Worm (Caenorhabditis elegans) whole organism, early embryonic: ENCODE results near the gene dnj-18.

ENCODE experiments used
- B0310.2 ChIP-seq: sonication (generic microtip); optimal IDR thresholded peaks from 2 replicates; lab custom pipeline; 2016; ENCODE audit warnings: mild to moderate bottlenecking, missing genetic modification characterization, missing compliant biosample characterization
- F13C5.2 ChIP-seq: sonication (generic microtip); optimal IDR thresholded peaks from 2 replicates; lab custom pipeline; 2017; ENCODE audit warnings: mild to moderate bottlenecking, missing genetic modification characterization, inconsistent platforms, missing compliant biosample characterization
- aly-1 ChIP-seq: sonication (generic microtip); optimal IDR thresholded peaks from 2 replicates; lab custom pipeline; 2016; ENCODE audit warnings: missing genetic modification characterization, missing compliant biosample characterization
- ama-1 ChIP-seq: fragments of 150-350 bp; optimal IDR thresholded peaks from 2 replicates; lab custom pipeline; 2014
- ceh-13 ChIP-seq: fragments of 200-800 bp; sonication (Bioruptor generic); optimal IDR thresholded peaks from 2 replicates; lab custom pipeline; 2018; ENCODE audit warnings: mild to moderate bottlenecking, missing genetic modification characterization, missing compliant biosample characterization
- ceh-36 ChIP-seq: sonication (generic microtip); optimal IDR thresholded peaks from 2 replicates; lab custom pipeline; 2016; ENCODE audit warnings: missing genetic modification characterization, inconsistent platforms, missing compliant biosample characterization
- ets-7 ChIP-seq: sonication (generic microtip); optimal IDR thresholded peaks from 2 replicates; lab custom pipeline; 2016; ENCODE audit warnings: missing genotype, missing genetic modification characterization, missing compliant biosample characterization
- flt-1 ChIP-seq: fragments of 200-800 bp; sonication (Bioruptor generic); IDR thresholded peaks from 2 replicates; pipeline ENCODE4 v1.3.6; 2022; ENCODE audit warnings: missing genetic modification characterization, missing compliant biosample characterization
- hmbx-1 ChIP-seq: sonication (generic microtip); optimal IDR thresholded peaks from 2 replicates; lab custom pipeline; 2016; ENCODE audit warnings: mild to moderate bottlenecking, missing genetic modification characterization, missing compliant biosample characterization
- hmg-4 ChIP-seq: fragments of 200-800 bp; sonication (Bioruptor generic); optimal IDR thresholded peaks from 2 replicates; lab custom pipeline; 2018; ENCODE audit warnings: mild to moderate bottlenecking, missing genetic modification characterization, missing compliant biosample characterization
- hnd-1 ChIP-seq: sonication (generic microtip); optimal IDR thresholded peaks from 2 replicates; lab custom pipeline; 2016; ENCODE audit warnings: missing genetic modification characterization, missing compliant biosample characterization
- pes-1 ChIP-seq: fragments of 200-800 bp; sonication (Bioruptor generic); IDR thresholded peaks from 2 replicates; pipeline ENCODE4 v1.3.6; 2022; ENCODE audit warnings: missing genetic modification reagents, missing genetic modification characterization, missing compliant biosample characterization
- scrt-1 ChIP-seq: fragments of 200-800 bp; sonication (Bioruptor generic); IDR thresholded peaks from 2 replicates; pipeline ENCODE4 v1.3.6; 2022; ENCODE audit warnings: missing genetic modification characterization, missing compliant biosample characterization
- sea-1 ChIP-seq: fragments of 200-800 bp; sonication (Bioruptor generic); conservative IDR thresholded peaks from 2 replicates; pipeline ENCODE4 v1.3.6; 2022; ENCODE audit warnings: missing genetic modification characterization, missing compliant biosample characterization
- tbx-11 ChIP-seq: fragments of 200-800 bp; sonication (Bioruptor generic); IDR thresholded peaks from 2 replicates; pipeline ENCODE4 v1.3.6; 2022; ENCODE audit warnings: missing genetic modification characterization, missing compliant biosample characterization
- tbx-37 ChIP-seq: fragments of 200-800 bp; sonication (Bioruptor generic); conservative IDR thresholded peaks from 2 replicates; pipeline ENCODE4 v1.3.6; 2022; ENCODE audit warnings: missing genetic modification reagents, missing genetic modification characterization, missing compliant biosample characterization
- tra-4 ChIP-seq: sonication (generic microtip); optimal IDR thresholded peaks from 2 replicates; lab custom pipeline; 2017; ENCODE audit warnings: missing genetic modification characterization, missing compliant biosample characterization

dnj-18 gene

DNA sequence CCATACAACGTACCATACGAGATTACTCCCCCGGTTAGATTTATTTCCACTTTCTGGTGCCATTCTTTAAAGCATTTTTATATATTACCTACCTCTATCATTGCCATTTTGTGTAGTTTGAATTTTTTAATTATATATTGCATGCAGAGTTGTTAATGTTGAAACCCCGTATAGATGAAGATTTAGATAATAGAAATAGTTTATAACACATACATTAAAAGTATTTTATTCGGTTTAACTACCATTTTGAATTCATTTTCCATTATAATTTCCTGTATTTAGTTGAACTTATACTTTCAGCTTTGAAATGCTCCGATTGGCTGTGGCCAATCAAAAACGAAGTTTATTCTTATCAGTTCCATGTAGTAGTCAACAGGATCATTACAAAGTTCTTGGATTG lies at the start of gene dnj-18:
TSS of gene dnj-18 (plus strand) at position 301 of the 400 bp plus-strand sequence.
- no peak for TF ChIP-seq hmg-4 (GFP tag; lab: Kevin White, UChicago)
- no peak for TF ChIP-seq hnd-1 (tag; lab: Kevin White, UChicago)
- no peak for TF ChIP-seq ets-7 (tag; lab: Kevin White, UChicago)
- no peak for TF ChIP-seq hmbx-1 (tag; lab: Kevin White, UChicago)
- no peak for TF ChIP-seq flt-1 (GFP tag; lab: Robert Waterston, UW)
- no peak for TF ChIP-seq tbx-37
- TF ChIP-seq B0310.2 (tag; lab: Kevin White, UChicago) = no peak

DNA sequence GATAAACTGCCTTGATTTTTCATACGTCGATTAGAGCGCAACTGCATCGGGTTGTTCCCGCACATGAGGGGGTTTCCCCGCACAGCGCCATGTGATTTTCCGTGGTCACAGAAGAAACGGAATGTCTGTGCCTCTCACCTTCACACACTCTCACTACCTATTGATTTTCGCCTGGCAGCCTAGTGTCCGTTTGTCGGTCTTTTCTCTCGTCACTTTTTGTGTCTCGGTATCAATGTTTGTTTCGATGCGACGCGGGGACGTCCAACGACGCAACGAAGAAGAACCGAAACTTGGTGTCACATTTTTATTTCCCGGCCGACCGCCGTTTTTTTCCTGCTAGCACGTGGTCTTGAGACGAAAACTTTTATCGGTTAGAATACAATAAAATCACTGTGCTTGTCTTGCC lies 48.6 kb upstream of the dnj-18 start:
- TF ChIP-seq hnd-1 (tag; lab: Kevin White, UChicago) (no peak), hmg-4 (GFP tag; lab: Kevin White, UChicago) (peak; percentile 57), B0310.2 (tag; lab: Kevin White, UChicago) (no peak), F13C5.2 (peak; percentile 63), flt-1 (GFP tag; lab: Robert Waterston, UW) (0 out of 2 replicates have a peak, but pooled peaks have one; percentile 4), ama-1 (lab: Kevin White, UChicago) (no peak), hmbx-1 (tag; lab: Kevin White, UChicago) (no peak)

DNA sequence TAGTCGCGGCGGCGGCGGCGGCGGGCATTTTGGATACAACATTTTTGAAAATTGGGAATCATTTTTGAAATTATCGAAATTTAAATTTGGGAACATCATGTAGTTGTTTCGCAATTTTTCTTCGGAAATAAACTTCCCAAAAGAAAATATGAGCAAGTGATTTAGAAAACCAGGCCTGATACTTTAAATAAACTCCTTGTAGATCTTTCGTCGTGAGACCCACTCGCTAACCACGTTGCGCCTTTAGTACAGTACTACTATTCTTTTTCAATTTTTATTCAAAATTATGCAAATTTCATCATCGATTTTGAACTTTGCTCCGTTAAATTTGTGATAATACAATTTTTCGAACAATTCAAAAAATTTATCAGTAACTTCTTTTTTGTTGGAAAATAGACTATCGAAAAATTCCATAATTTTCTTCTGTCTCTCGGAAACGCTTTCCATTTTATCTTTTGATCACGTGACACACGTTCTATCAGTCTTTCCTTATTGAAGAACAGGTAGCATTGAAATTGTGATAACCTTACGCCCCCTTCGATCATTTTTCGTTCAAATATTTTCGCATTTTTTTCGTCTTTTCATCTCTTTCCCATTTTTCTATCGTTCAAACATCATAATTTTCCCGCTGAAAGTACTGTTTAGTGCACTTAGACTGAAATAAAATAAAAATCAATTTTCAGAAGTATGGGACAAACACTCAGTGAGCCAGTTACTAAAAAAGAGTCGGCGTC lies 47.9 kb upstream of the dnj-18 start, which contains the start of gene ppm-2:
TSS of gene ppm-2 (plus strand) at position 684 of the 734 bp plus-strand sequence.
- TF ChIP-seq tbx-37 (no peak), tra-4 (tag; lab: Kevin White, UChicago) (no peak), hmbx-1 (tag; lab: Kevin White, UChicago) (no peak), flt-1 (GFP tag; lab: Robert Waterston, UW) (no peak), pes-1 (no peak), hmg-4 (GFP tag; lab: Kevin White, UChicago) (no peak), sea-1 (no peak), ets-7 (tag; lab: Kevin White, UChicago) (no peak), scrt-1 (GFP tag; lab: Robert Waterston, UW) (no peak), tbx-11 (GFP tag; lab: Robert Waterston, UW) (no peak), hnd-1 (tag; lab: Kevin White, UChicago) (no peak), ceh-36 (tag; lab: Kevin White, UChicago) (no peak), ama-1 (lab: Kevin White, UChicago) (no peak), B0310.2 (tag; lab: Kevin White, UChicago) (no peak), ceh-13 (GFP tag; lab: Kevin White, UChicago) (no peak), F13C5.2 (no peak), aly-1 (tag; lab: Kevin White, UChicago) (no peak)

DNA sequence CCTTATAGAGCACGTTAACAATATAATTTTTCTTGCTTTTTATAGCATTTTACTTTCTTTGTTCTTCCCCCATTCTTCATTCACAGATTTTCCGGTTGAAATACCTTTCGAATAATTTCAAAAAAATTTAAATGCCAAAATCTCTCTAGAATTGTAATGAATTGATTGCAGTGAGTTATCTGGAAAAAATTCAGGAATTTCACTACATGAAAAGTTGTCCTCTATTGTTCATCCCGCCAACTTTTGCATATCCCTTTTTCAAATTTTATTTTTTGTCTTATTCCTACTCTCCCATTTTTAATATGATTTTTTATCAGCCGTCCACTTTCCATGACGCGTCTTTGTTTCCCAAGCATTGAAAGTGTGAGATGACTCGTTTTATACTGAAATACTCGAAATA lies 44.5 kb upstream of the dnj-18 start:
- TF ChIP-seq ceh-36 (tag; lab: Kevin White, UChicago) = no peak
- no peak for TF ChIP-seq hmg-4 (GFP tag; lab: Kevin White, UChicago)
- TF ChIP-seq ets-7 (tag; lab: Kevin White, UChicago) = no peak
- TF ChIP-seq ceh-13 (GFP tag; lab: Kevin White, UChicago) = no peak
- TF ChIP-seq sea-1 = no peak
- TF ChIP-seq aly-1 (tag; lab: Kevin White, UChicago) = no peak
- no peak for TF ChIP-seq hnd-1 (tag; lab: Kevin White, UChicago)
- no peak for TF ChIP-seq tra-4 (tag; lab: Kevin White, UChicago)
- no peak for TF ChIP-seq B0310.2 (tag; lab: Kevin White, UChicago)
- no peak for TF ChIP-seq flt-1 (GFP tag; lab: Robert Waterston, UW)
- TF ChIP-seq tbx-11 (GFP tag; lab: Robert Waterston, UW) = no peak
- no peak for TF ChIP-seq F13C5.2
- TF ChIP-seq scrt-1 (GFP tag; lab: Robert Waterston, UW) = no peak
- no peak for TF ChIP-seq hmbx-1 (tag; lab: Kevin White, UChicago)

ce11 chrIII:4653912-4654311 lies 44.0 kb upstream of the dnj-18 start:
- TF ChIP-seq ceh-36 (tag; lab: Kevin White, UChicago) (no peak), tbx-11 (GFP tag; lab: Robert Waterston, UW) (no peak), scrt-1 (GFP tag; lab: Robert Waterston, UW) (no peak), hnd-1 (tag; lab: Kevin White, UChicago) (no peak), ceh-13 (GFP tag; lab: Kevin White, UChicago) (no peak), ama-1 (lab: Kevin White, UChicago) (no peak), aly-1 (tag; lab: Kevin White, UChicago) (no peak)

DNA sequence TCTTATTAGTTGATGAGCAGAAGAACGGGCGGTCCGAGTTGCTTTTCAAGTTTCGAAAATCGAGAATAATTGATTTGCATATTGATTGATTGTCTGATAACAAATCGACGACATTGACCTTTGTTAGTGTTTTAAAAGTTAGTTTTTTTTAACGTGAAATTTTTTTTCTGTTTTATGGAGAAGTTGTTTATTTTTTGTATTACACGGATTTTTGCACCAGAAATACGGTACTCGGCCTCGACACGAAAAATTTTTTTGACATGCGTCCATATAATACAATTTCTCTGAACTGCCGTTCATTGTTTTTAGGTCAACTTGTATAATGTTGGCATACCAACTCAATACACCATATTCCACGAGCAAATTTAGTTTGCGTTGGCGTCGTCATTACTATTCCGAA lies 42.5 kb upstream of the dnj-18 start, which contains the start of gene T23F11.2:
TSS of gene T23F11.2 (minus strand) at position 101 of the 400 bp plus-strand sequence.
- TF ChIP-seq tra-4 (tag; lab: Kevin White, UChicago) (no peak), scrt-1 (GFP tag; lab: Robert Waterston, UW) (no peak), hmg-4 (GFP tag; lab: Kevin White, UChicago) (no peak), F13C5.2 (no peak), ets-7 (tag; lab: Kevin White, UChicago) (no peak), B0310.2 (tag; lab: Kevin White, UChicago) (no peak)

ce11 chrIII:4656415-4656814 lies 41.5 kb upstream of the dnj-18 start:
- TF ChIP-seq F13C5.2 = no peak
- no peak for TF ChIP-seq hnd-1 (tag; lab: Kevin White, UChicago)
- no peak for TF ChIP-seq aly-1 (tag; lab: Kevin White, UChicago)
- no peak for TF ChIP-seq ceh-13 (GFP tag; lab: Kevin White, UChicago)
- TF ChIP-seq B0310.2 (tag; lab: Kevin White, UChicago) = no peak
- TF ChIP-seq tbx-11 (GFP tag; lab: Robert Waterston, UW) = no peak
- TF ChIP-seq hmg-4 (GFP tag; lab: Kevin White, UChicago) = no peak
- TF ChIP-seq scrt-1 (GFP tag; lab: Robert Waterston, UW) = no peak
- TF ChIP-seq pes-1 = no peak
- no peak for TF ChIP-seq ceh-36 (tag; lab: Kevin White, UChicago)
- TF ChIP-seq sea-1 = no peak
- TF ChIP-seq flt-1 (GFP tag; lab: Robert Waterston, UW) = no peak
- no peak for TF ChIP-seq tbx-37
